Worm (Caenorhabditis elegans) whole organism, L2 larva: Measurements from ENCODE around the gene hpr-9.

ENCODE experiments used
- blmp-1 ChIP-seq: sonication (generic microtip); optimal IDR thresholded peaks from 2 replicates; lab custom pipeline; 2017; ENCODE audit warnings: missing genetic modification characterization, mild to moderate bottlenecking, missing compliant biosample characterization, antibody characterized with exemption, moderate library complexity; ENCODE audit not compliant: insufficient read depth
- dmd-4 ChIP-seq: sonication (generic microtip); optimal IDR thresholded peaks from 2 replicates; lab custom pipeline; 2017; ENCODE audit warnings: missing biosample characterization, missing genetic modification characterization

ce11 chrIII:10624564-10624963, 3.2 kb downstream of the hpr-9 start:
- TF ChIP-seq dmd-4: no peak
- TF ChIP-seq blmp-1 (tag; lab: Kevin White, UChicago): no peak
